Fruit fly (Drosophila melanogaster) whole organism, embryonic: ENCODE results near the gene trk.

Experiments
- Blimp-1 ChIP-seq: fragments of 200-800 bp; sonication (Bioruptor generic); optimal IDR thresholded peaks from 3 replicates; lab custom pipeline; 2018; ENCODE audit warnings: missing biosample characterization, missing genetic modification characterization, mild to moderate bottlenecking, moderate library complexity, missing genetic modification reagents
- CG10654 ChIP-seq: fragments of 200-800 bp; sonication (Bioruptor generic); optimal IDR thresholded peaks from 2 replicates; lab custom pipeline; 2016; ENCODE audit warnings: missing biosample characterization, missing genetic modification characterization
- CG12155 ChIP-seq: fragments of 200-800 bp; sonication (Bioruptor generic); optimal IDR thresholded peaks from 3 replicates; lab custom pipeline; 2016; ENCODE audit warnings: missing biosample characterization, missing genetic modification characterization
- CG12942 ChIP-seq: fragments of 200-800 bp; sonication (Bioruptor generic); optimal IDR thresholded peaks from 3 replicates; lab custom pipeline; 2016; ENCODE audit warnings: missing biosample characterization, missing genetic modification characterization
- CG13296 ChIP-seq: fragments of 200-800 bp; sonication (Bioruptor generic); optimal IDR thresholded peaks from 3 replicates; lab custom pipeline; 2018; ENCODE audit warnings: missing biosample characterization, mild to moderate bottlenecking, missing genetic modification characterization
- CG17568 ChIP-seq: fragments of 200-800 bp; sonication (Bioruptor generic); optimal IDR thresholded peaks from 2 replicates; lab custom pipeline; 2018; ENCODE audit warnings: missing biosample characterization, mild to moderate bottlenecking, missing genetic modification characterization, moderate library complexity
- CG1792 ChIP-seq: fragments of 200-800 bp; sonication (Bioruptor generic); optimal IDR thresholded peaks from 2 replicates; lab custom pipeline; 2016; ENCODE audit warnings: missing biosample characterization, missing genetic modification characterization
- CG31365 ChIP-seq: fragments of 200-800 bp; sonication (Bioruptor generic); optimal IDR thresholded peaks from 2 replicates; lab custom pipeline; 2018; ENCODE audit warnings: missing biosample characterization, mild to moderate bottlenecking, missing genetic modification characterization
- CG31441 ChIP-seq: fragments of 200-800 bp; sonication (Bioruptor generic); IDR thresholded peaks from 2 replicates; pipeline ENCODE4 v1.3.6; 2022; ENCODE audit warnings: missing biosample characterization, missing genetic modification characterization
- CG3847 ChIP-seq: fragments of 200-800 bp; sonication (Bioruptor generic); IDR thresholded peaks from 2 replicates; pipeline ENCODE4 v1.3.6; 2022; ENCODE audit warnings: missing biosample characterization, missing genetic modification characterization
- CG4328 ChIP-seq: fragments of 200-800 bp; sonication (Bioruptor generic); optimal IDR thresholded peaks from 3 replicates; lab custom pipeline; 2017; ENCODE audit warnings: missing biosample characterization, missing genetic modification reagents, missing genetic modification characterization
- CG4707 ChIP-seq: fragments of 200-800 bp; sonication (Bioruptor generic); optimal IDR thresholded peaks from 2 replicates; lab custom pipeline; 2018; ENCODE audit warnings: missing biosample characterization, mild to moderate bottlenecking, missing genetic modification characterization, moderate library complexity
- CG5245 ChIP-seq: fragments of 200-800 bp; sonication (Bioruptor generic); optimal IDR thresholded peaks from 3 replicates; lab custom pipeline; 2016; ENCODE audit warnings: missing biosample characterization, missing genetic modification characterization
- CG7556 ChIP-seq: fragments of 200-800 bp; sonication (Bioruptor generic); optimal IDR thresholded peaks from 2 replicates; lab custom pipeline; 2017; ENCODE audit warnings: missing biosample characterization, mild to moderate bottlenecking, missing genetic modification characterization
- CG8089 ChIP-seq: fragments of 200-800 bp; sonication (Bioruptor generic); optimal IDR thresholded peaks from 3 replicates; lab custom pipeline; 2016; ENCODE audit warnings: missing biosample characterization, missing genetic modification characterization
- CG9609 ChIP-seq: fragments of 200-800 bp; sonication (Bioruptor generic); optimal IDR thresholded peaks from 3 replicates; lab custom pipeline; 2016; ENCODE audit warnings: missing biosample characterization, missing genetic modification characterization
- CG9932 ChIP-seq: fragments of 200-800 bp; sonication (Bioruptor generic); IDR thresholded peaks from 2 replicates; pipeline ENCODE4 v1.3.6; 2022; ENCODE audit warnings: missing biosample characterization, missing genetic modification characterization
- CHES-1-like ChIP-seq: fragments of 200-800 bp; sonication (Bioruptor generic); optimal IDR thresholded peaks from 2 replicates; lab custom pipeline; 2016; ENCODE audit warnings: missing biosample characterization, missing genetic modification characterization
- Camta ChIP-seq: fragments of 200-800 bp; sonication (Bioruptor generic); optimal IDR thresholded peaks from 2 replicates; lab custom pipeline; 2016; ENCODE audit warnings: missing biosample characterization, missing genetic modification characterization
- Dip3 ChIP-seq: fragments of 200-800 bp; sonication (Bioruptor generic); optimal IDR thresholded peaks from 3 replicates; lab custom pipeline; 2016; ENCODE audit warnings: missing biosample characterization, missing genetic modification characterization
- Eip74EF ChIP-seq, 2 experiments: fragments of 200-800 bp in 1 of 2; fragments of >200 bp in 1 of 2; sonication (Bioruptor generic) in 1 of 2; optimal IDR thresholded peaks; 2 replicates each; lab custom pipeline; 2017 to 2019; ENCODE audit warnings: missing biosample characterization in 2 of 2, missing genetic modification characterization in 2 of 2, mild to moderate bottlenecking in 1 of 2, moderate library complexity in 1 of 2
- HLH3B ChIP-seq: fragments of 200-800 bp; sonication (Bioruptor generic); IDR thresholded peaks from 2 replicates; pipeline ENCODE4 v1.3.6; 2022; ENCODE audit warnings: missing biosample characterization, missing genetic modification characterization
- HLH54F ChIP-seq: fragments of 200-800 bp; sonication (Bioruptor generic); optimal IDR thresholded peaks from 3 replicates; lab custom pipeline; 2016; ENCODE audit warnings: missing biosample characterization, missing genetic modification characterization
- Hmx ChIP-seq: fragments of 200-800 bp; sonication (Bioruptor generic); optimal IDR thresholded peaks from 2 replicates; lab custom pipeline; 2016; ENCODE audit warnings: missing biosample characterization, missing genetic modification characterization
- Hr78 ChIP-seq, 2 experiments: fragments of 200-800 bp in 1 of 2; fragments of >200 bp in 1 of 2; sonication (Bioruptor generic) in 1 of 2; optimal IDR thresholded peaks; 2 replicates each; lab custom pipeline; 2017 to 2019; ENCODE audit warnings: missing biosample characterization in 2 of 2, missing genetic modification characterization in 2 of 2, mild to moderate bottlenecking in 1 of 2, moderate library complexity in 1 of 2
- MTF-1 ChIP-seq: fragments of 200-800 bp; sonication (Bioruptor generic); optimal IDR thresholded peaks from 2 replicates; lab custom pipeline; 2018; ENCODE audit warnings: missing biosample characterization, mild to moderate bottlenecking, missing genetic modification characterization, borderline replicate concordance
- Rx ChIP-seq: fragments of 200-800 bp; sonication (Bioruptor generic); IDR thresholded peaks from 2 replicates; pipeline ENCODE4 v1.3.6; 2022; ENCODE audit warnings: missing biosample characterization, missing genetic modification characterization
- Sin3A ChIP-seq: fragments of >200 bp; optimal IDR thresholded peaks from 2 replicates; lab custom pipeline; 2018
- Sox100B ChIP-seq: fragments of 200-800 bp; sonication (Bioruptor generic); optimal IDR thresholded peaks from 3 replicates; lab custom pipeline; 2018; ENCODE audit warnings: missing biosample characterization, mild to moderate bottlenecking, missing genetic modification characterization
- ac ChIP-seq: fragments of 200-800 bp; sonication (Bioruptor generic); optimal IDR thresholded peaks from 3 replicates; lab custom pipeline; 2017; ENCODE audit warnings: missing biosample characterization, mild to moderate bottlenecking, missing genetic modification characterization
- ato ChIP-seq: fragments of 200-800 bp; sonication (Bioruptor generic); IDR thresholded peaks from 2 replicates; pipeline ENCODE4 v1.3.6; 2022; ENCODE audit warnings: missing biosample characterization, missing genetic modification characterization; ENCODE audit not compliant: partially characterized antibody
- br ChIP-seq: fragments of >200 bp; optimal IDR thresholded peaks from 2 replicates; lab custom pipeline; 2017
- cas ChIP-seq: fragments of 200-800 bp; sonication (Bioruptor generic); IDR thresholded peaks from 2 replicates; pipeline ENCODE4 v1.3.6; 2022; ENCODE audit warnings: missing biosample characterization, missing genetic modification characterization
- dpn ChIP-seq, 2 experiments: fragments of 200-800 bp; sonication (Bioruptor generic); optimal IDR thresholded peaks; 3 replicates each; lab custom pipeline; 2016; ENCODE audit warnings: missing biosample characterization in 2 of 2, missing genetic modification characterization in 2 of 2
- fd64A ChIP-seq: fragments of 200-800 bp; sonication (Bioruptor generic); optimal IDR thresholded peaks from 3 replicates; lab custom pipeline; 2018; ENCODE audit warnings: missing biosample characterization, mild to moderate bottlenecking, missing genetic modification characterization
- ftz-f1 ChIP-seq: fragments of 200-800 bp; sonication (Bioruptor generic); optimal IDR thresholded peaks from 2 replicates; lab custom pipeline; 2016; ENCODE audit warnings: missing biosample characterization, missing genetic modification characterization
- gt ChIP-seq: fragments of 200-800 bp; sonication (Bioruptor generic); IDR thresholded peaks from 2 replicates; pipeline ENCODE4 v1.3.6; 2022; ENCODE audit warnings: missing biosample characterization, missing genetic modification characterization
- lbe ChIP-seq: fragments of 200-800 bp; sonication (Bioruptor generic); optimal IDR thresholded peaks from 2 replicates; lab custom pipeline; 2016; ENCODE audit warnings: missing biosample characterization, mild to moderate bottlenecking, missing genetic modification characterization
- mld ChIP-seq: fragments of 200-800 bp; sonication (Bioruptor generic); IDR thresholded peaks from 3 replicates; pipeline ENCODE4 v1.3.6; 2022; ENCODE audit warnings: missing biosample characterization, missing genetic modification characterization; ENCODE audit not compliant: partially characterized antibody
- oc ChIP-seq: fragments of 200-800 bp; sonication (Bioruptor generic); optimal IDR thresholded peaks from 2 replicates; lab custom pipeline; 2018; ENCODE audit warnings: missing biosample characterization, mild to moderate bottlenecking, missing genetic modification characterization, moderate library complexity
- pan ChIP-seq, 4 experiments: fragments of >200 bp in 3 of 4; fragments of 200-800 bp in 1 of 4; sonication (Bioruptor generic) in 1 of 4; optimal IDR thresholded peaks in 3 of 4; IDR thresholded peaks in 1 of 4; 2 replicates each; pipeline versions ENCODE4 v1.3.6 to Lab custom; 2017 to 2022; ENCODE audit warnings: missing biosample characterization in 2 of 4, missing genetic modification characterization in 2 of 4, mixed read lengths in 1 of 4
- pb ChIP-seq: fragments of 200-800 bp; sonication (Bioruptor generic); optimal IDR thresholded peaks from 3 replicates; lab custom pipeline; 2016; ENCODE audit warnings: missing biosample characterization, missing genetic modification characterization
- ranshi ChIP-seq: fragments of 200-800 bp; sonication (Bioruptor generic); IDR thresholded peaks from 2 replicates; pipeline ENCODE4 v1.3.6; 2022; ENCODE audit warnings: missing biosample characterization, missing genetic modification characterization
- seq ChIP-seq: fragments of 200-800 bp; sonication (Bioruptor generic); IDR thresholded peaks from 2 replicates; pipeline ENCODE4 v1.3.6; 2022; ENCODE audit warnings: missing biosample characterization, missing genetic modification characterization
- shn ChIP-seq: fragments of 200-800 bp; sonication (Bioruptor generic); optimal IDR thresholded peaks from 3 replicates; lab custom pipeline; 2016; ENCODE audit warnings: missing biosample characterization, missing genetic modification characterization
- sqz ChIP-seq: fragments of 200-800 bp; sonication (Bioruptor generic); optimal IDR thresholded peaks from 3 replicates; lab custom pipeline; 2018; ENCODE audit warnings: missing biosample characterization, mild to moderate bottlenecking, missing genetic modification characterization
- stwl ChIP-seq: fragments of 200-800 bp; sonication (Bioruptor generic); optimal IDR thresholded peaks from 3 replicates; lab custom pipeline; 2018; ENCODE audit warnings: missing biosample characterization, mild to moderate bottlenecking, missing genetic modification characterization, moderate library complexity
- tap ChIP-seq: fragments of 200-800 bp; optimal IDR thresholded peaks from 3 replicates; lab custom pipeline; 2019; ENCODE audit warnings: missing biosample characterization, mild to moderate bottlenecking, missing genetic modification characterization, moderate library complexity
- usp ChIP-seq: fragments of >200 bp; optimal IDR thresholded peaks from 2 replicates; lab custom pipeline; 2017; ENCODE audit warnings: missing biosample characterization, missing genetic modification characterization
- wek ChIP-seq: fragments of 200-800 bp; sonication (Bioruptor generic); optimal IDR thresholded peaks from 3 replicates; lab custom pipeline; 2018; ENCODE audit warnings: missing biosample characterization, mild to moderate bottlenecking, missing genetic modification characterization, moderate library complexity

Gene trk

DNA sequence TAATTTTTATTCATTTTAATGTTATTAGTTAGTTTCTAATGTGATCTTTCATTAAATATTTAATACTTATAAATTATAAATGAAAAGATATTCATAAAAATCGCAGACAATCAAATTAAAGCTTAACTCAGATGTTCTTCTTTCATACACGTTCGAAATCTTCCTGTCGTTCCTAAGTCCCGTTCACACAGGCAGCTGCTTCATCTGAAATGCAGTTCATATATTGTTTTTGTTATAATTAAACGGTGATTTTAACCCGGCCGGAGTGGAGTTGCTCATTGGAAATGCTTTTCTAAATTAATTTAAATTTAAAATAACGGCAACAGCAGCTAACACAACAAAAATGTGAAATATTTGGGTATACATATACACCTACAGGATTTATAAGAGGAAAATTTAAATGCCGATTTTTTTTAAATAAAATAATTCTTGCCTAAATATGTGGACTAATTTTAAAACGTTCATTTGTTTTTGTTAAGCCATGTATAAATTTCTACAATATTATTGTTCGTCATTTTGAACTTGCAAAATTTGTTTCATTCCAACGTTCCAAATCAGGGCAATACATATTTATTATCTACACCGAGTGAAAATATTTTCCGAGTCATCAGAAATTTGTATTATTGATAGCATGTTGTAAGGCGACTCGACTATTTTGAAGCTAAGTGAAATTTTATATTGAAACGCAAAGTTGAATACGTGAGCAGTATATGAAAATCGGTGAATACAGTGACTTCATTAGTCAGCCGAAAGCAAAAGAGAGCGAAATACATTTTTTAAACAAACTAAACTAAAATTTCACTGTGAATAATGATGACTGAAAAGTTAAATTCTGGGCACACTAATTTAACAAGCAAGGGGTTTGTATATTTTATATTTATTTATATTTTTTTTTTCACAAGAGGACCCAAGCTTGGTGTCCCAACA is 33.1 kb downstream of the trk start, which contains the start of gene me31B (continued):
- TF ChIP-seq CG1792, result no peak
- no peak for TF ChIP-seq Eip74EF (GFP tag; optimal IDR thresholded peaks at IDR 0.05; lab: Kevin White, UChicago)
- TF ChIP-seq CG4328 (GFP tag; lab: Kevin White, UChicago), result no peak
- TF ChIP-seq usp (GFP tag; lab: Kevin White, UChicago), result no peak
- TF ChIP-seq CG4707, result no peak
- no peak for TF ChIP-seq tap (tag; lab: Kevin White, UChicago)
- TF ChIP-seq CG8089 (GFP tag; lab: Kevin White, UChicago), result no peak
- TF ChIP-seq CG12155, result no peak
- TF ChIP-seq Hr78 (GFP tag; optimal IDR thresholded peaks at IDR 0.05; lab: Kevin White, UChicago), result no peak
- TF ChIP-seq CG17568 (GFP tag; lab: Kevin White, UChicago), result no peak
- no peak for TF ChIP-seq oc (tag; lab: Kevin White, UChicago)
- TF ChIP-seq CG31441 (GFP tag; lab: Robert Waterston, UW), result no peak
- TF ChIP-seq ato, result no peak
- no peak for TF ChIP-seq CG7556
- TF ChIP-seq Rx (GFP tag; lab: Robert Waterston, UW), result no peak
- no peak for TF ChIP-seq seq (GFP tag; lab: Robert Waterston, UW)
- no peak for TF ChIP-seq CG5245 (GFP tag; lab: Kevin White, UChicago)
- no peak for TF ChIP-seq pb (GFP tag; lab: Kevin White, UChicago)
- no peak for TF ChIP-seq Sin3A (lab: Kevin White, UChicago)
- no peak for TF ChIP-seq stwl (tag; lab: Kevin White, UChicago)
- no peak for TF ChIP-seq CHES-1-like (GFP tag; lab: Kevin White, UChicago)
- no peak for TF ChIP-seq CG31365 (tag; lab: Kevin White, UChicago)
- TF ChIP-seq Camta (GFP tag; lab: Kevin White, UChicago), result no peak
- no peak for TF ChIP-seq cas (GFP tag; lab: Robert Waterston, UW)
- peak; percentile 25 for TF ChIP-seq Sox100B
- no peak for TF ChIP-seq CG3847 (GFP tag; lab: Robert Waterston, UW)
- TF ChIP-seq Blimp-1 (GFP tag; lab: Kevin White, UChicago), result no peak
- no peak for TF ChIP-seq pan (optimal IDR thresholded peaks at IDR 0.05; lab: Kevin White, UChicago)
- TF ChIP-seq pan (GFP tag; optimal IDR thresholded peaks at IDR 0.05 in 1 of 2, IDR thresholded peaks at IDR 0.05 in 1 of 2), result no peak
- no peak for TF ChIP-seq CG9609 (GFP tag; lab: Kevin White, UChicago)
- no peak for TF ChIP-seq br (lab: Kevin White, UChicago)
- no peak for TF ChIP-seq sqz
- TF ChIP-seq HLH3B (GFP tag; lab: Robert Waterston, UW), result no peak
- TF ChIP-seq MTF-1, result no peak
- no peak for TF ChIP-seq ftz-f1
- no peak for TF ChIP-seq mld (GFP tag; lab: Robert Waterston, UW)
- TF ChIP-seq fd64A, result no peak
- no peak for TF ChIP-seq ac (GFP tag; lab: Kevin White, UChicago)
- no peak for TF ChIP-seq CG9932 (GFP tag; lab: Robert Waterston, UW)
- TF ChIP-seq lbe (GFP tag; lab: Kevin White, UChicago), result no peak
- no peak for TF ChIP-seq HLH54F (GFP tag; lab: Kevin White, UChicago)
- TF ChIP-seq CG10654 (GFP tag; lab: Kevin White, UChicago), result no peak
- no peak for TF ChIP-seq Dip3 (GFP tag; lab: Kevin White, UChicago)
- no peak for TF ChIP-seq dpn (GFP tag; optimal IDR thresholded peaks at IDR 0.05; lab: Kevin White, UChicago)
- TF ChIP-seq CG13296, result no peak
- peak; percentile 38 for TF ChIP-seq CG12942 (GFP tag; lab: Kevin White, UChicago)
- no peak for TF ChIP-seq wek (GFP tag; lab: Kevin White, UChicago)
- no peak for TF ChIP-seq Hmx
- TF ChIP-seq shn, result no peak
- TF ChIP-seq gt, result no peak
- TF ChIP-seq ranshi (GFP tag; lab: Robert Waterston, UW), result no peak
